Fruit fly (Drosophila melanogaster) whole organism, embryonic: ENCODE results near the gene CG13365.

Source experiments
- CG10543 ChIP-seq: fragments of 200-800 bp; sonication (Bioruptor generic); optimal IDR thresholded peaks from 3 replicates; lab custom pipeline; 2017; ENCODE audit warnings: missing biosample characterization, mild to moderate bottlenecking, missing genetic modification characterization, moderate library complexity
- CG11456 ChIP-seq: fragments of 200-800 bp; sonication (Bioruptor generic); IDR thresholded peaks from 3 replicates; pipeline ENCODE4 v1.3.6; 2022; ENCODE audit warnings: missing biosample characterization, missing genetic modification characterization
- CG13287 ChIP-seq: fragments of 200-800 bp; sonication (Bioruptor generic); IDR thresholded peaks from 2 replicates; pipeline ENCODE4 v1.3.6; 2022; ENCODE audit warnings: missing biosample characterization, missing genetic modification characterization; ENCODE audit not compliant: partially characterized antibody
- CG13624 ChIP-seq: fragments of 200-800 bp; sonication (Bioruptor generic); optimal IDR thresholded peaks from 2 replicates; lab custom pipeline; 2016; ENCODE audit warnings: missing biosample characterization, missing genetic modification characterization
- CG14710 ChIP-seq: fragments of 200-800 bp; sonication (Bioruptor generic); optimal IDR thresholded peaks from 3 replicates; lab custom pipeline; 2019; ENCODE audit warnings: missing biosample characterization, mild to moderate bottlenecking, missing genetic modification characterization, moderate library complexity
- CG14965 ChIP-seq: fragments of 200-800 bp; sonication (Bioruptor generic); optimal IDR thresholded peaks from 2 replicates; lab custom pipeline; 2016; ENCODE audit warnings: missing biosample characterization, missing genetic modification characterization, borderline replicate concordance
- CG15011 ChIP-seq: fragments of 200-800 bp; sonication (Bioruptor generic); optimal IDR thresholded peaks from 3 replicates; lab custom pipeline; 2018; ENCODE audit warnings: missing biosample characterization, mild to moderate bottlenecking, missing genetic modification characterization
- CG17186 ChIP-seq: fragments of 200-800 bp; sonication (Bioruptor generic); optimal IDR thresholded peaks from 3 replicates; lab custom pipeline; 2017; ENCODE audit warnings: missing biosample characterization, missing genetic modification reagents, missing genetic modification characterization
- CG17912 ChIP-seq: fragments of 200-800 bp; sonication (Bioruptor generic); optimal IDR thresholded peaks from 2 replicates; lab custom pipeline; 2018; ENCODE audit warnings: missing biosample characterization, mild to moderate bottlenecking, missing genetic modification characterization
- CG1792 ChIP-seq: fragments of 200-800 bp; sonication (Bioruptor generic); optimal IDR thresholded peaks from 2 replicates; lab custom pipeline; 2016; ENCODE audit warnings: missing biosample characterization, missing genetic modification characterization
- CG2116 ChIP-seq: fragments of 200-800 bp; sonication (Bioruptor generic); optimal IDR thresholded peaks from 3 replicates; lab custom pipeline; 2018; ENCODE audit warnings: missing biosample characterization, mild to moderate bottlenecking, missing genetic modification characterization
- CG30020 ChIP-seq: fragments of 200-800 bp; optimal IDR thresholded peaks from 2 replicates; lab custom pipeline; 2019; ENCODE audit warnings: missing biosample characterization, mild to moderate bottlenecking, missing genetic modification characterization, moderate library complexity
- CG34376 ChIP-seq: fragments of 200-800 bp; sonication (Bioruptor generic); optimal IDR thresholded peaks from 2 replicates; lab custom pipeline; 2018; ENCODE audit warnings: missing biosample characterization, mild to moderate bottlenecking, missing genetic modification characterization
- CG34422 ChIP-seq: fragments of 200-800 bp; sonication (Bioruptor generic); IDR thresholded peaks from 3 replicates; pipeline ENCODE4 v1.3.6; 2022; ENCODE audit warnings: missing biosample characterization, missing genetic modification characterization
- CG43689 ChIP-seq: fragments of 200-800 bp; sonication (Bioruptor generic); IDR thresholded peaks from 2 replicates; pipeline ENCODE4 v1.3.6; 2022; ENCODE audit warnings: missing biosample characterization, missing genetic modification characterization
- CG5180 ChIP-seq: fragments of 200-800 bp; sonication (Bioruptor generic); optimal IDR thresholded peaks from 3 replicates; lab custom pipeline; 2017; ENCODE audit warnings: missing biosample characterization, missing genetic modification characterization, mild to moderate bottlenecking, moderate library complexity, missing genetic modification reagents
- CG6654 ChIP-seq: fragments of 200-800 bp; sonication (Bioruptor generic); optimal IDR thresholded peaks from 2 replicates; lab custom pipeline; 2017; ENCODE audit warnings: missing biosample characterization, mild to moderate bottlenecking, missing genetic modification characterization
- CG6689 ChIP-seq: fragments of 200-800 bp; sonication (Bioruptor generic); IDR thresholded peaks from 2 replicates; pipeline ENCODE4 v1.3.6; 2022; ENCODE audit warnings: missing biosample characterization, missing genetic modification characterization
- CG6791 ChIP-seq: fragments of 200-800 bp; sonication (Bioruptor generic); IDR thresholded peaks from 3 replicates; pipeline ENCODE4 v1.3.6; 2022; ENCODE audit warnings: missing biosample characterization, missing genetic modification characterization; ENCODE audit not compliant: partially characterized antibody
- CG7745 ChIP-seq: fragments of 200-800 bp; sonication (Bioruptor generic); optimal IDR thresholded peaks from 2 replicates; lab custom pipeline; 2018; ENCODE audit warnings: missing biosample characterization, mild to moderate bottlenecking, missing genetic modification characterization, moderate library complexity
- CG7786 ChIP-seq: fragments of 200-800 bp; sonication (Bioruptor generic); optimal IDR thresholded peaks from 2 replicates; lab custom pipeline; 2016; ENCODE audit warnings: missing biosample characterization, missing genetic modification characterization
- CG7987 ChIP-seq: fragments of 200-800 bp; sonication (Bioruptor generic); optimal IDR thresholded peaks from 2 replicates; lab custom pipeline; 2018; ENCODE audit warnings: missing biosample characterization, mild to moderate bottlenecking, missing genetic modification characterization, moderate library complexity
- CG9817 ChIP-seq: fragments of 200-800 bp; sonication (Bioruptor generic); optimal IDR thresholded peaks from 2 replicates; lab custom pipeline; 2018; ENCODE audit warnings: missing biosample characterization, mild to moderate bottlenecking, missing genetic modification characterization, moderate library complexity
- Doc3 ChIP-seq: fragments of 200-800 bp; sonication (Bioruptor generic); IDR thresholded peaks from 3 replicates; pipeline ENCODE4 v1.3.6; 2022; ENCODE audit warnings: missing biosample characterization, missing genetic modification characterization; ENCODE audit not compliant: partially characterized antibody
- Fer1 ChIP-seq: fragments of 200-800 bp; sonication (Bioruptor generic); optimal IDR thresholded peaks from 2 replicates; lab custom pipeline; 2017; ENCODE audit warnings: missing biosample characterization, mild to moderate bottlenecking, missing genetic modification characterization
- Hr51 ChIP-seq, 2 experiments: fragments of 200-800 bp; sonication (Bioruptor generic); optimal IDR thresholded peaks; 2 replicates in 1 of 2; 3 replicates in 1 of 2; lab custom pipeline; 2016 to 2018; ENCODE audit warnings: missing biosample characterization in 2 of 2, missing genetic modification characterization in 2 of 2, mild to moderate bottlenecking in 1 of 2, moderate library complexity in 1 of 2
- MBD-R2 ChIP-seq: fragments of 200-800 bp; sonication (Bioruptor generic); IDR thresholded peaks from 2 replicates; pipeline ENCODE4 v1.3.6; 2022; ENCODE audit warnings: missing biosample characterization, missing genetic modification characterization
- MESR4 ChIP-seq: fragments of 200-800 bp; sonication (Bioruptor generic); optimal IDR thresholded peaks from 2 replicates; lab custom pipeline; 2018; ENCODE audit warnings: missing biosample characterization, mild to moderate bottlenecking, missing genetic modification characterization, moderate library complexity
- Rfx ChIP-seq: fragments of 200-800 bp; sonication (Bioruptor generic); IDR thresholded peaks from 2 replicates; pipeline ENCODE4 v1.3.6; 2022; ENCODE audit warnings: missing biosample characterization, missing genetic modification characterization
- Scr ChIP-seq: fragments of 200-800 bp; sonication (Bioruptor generic); IDR thresholded peaks from 2 replicates; pipeline ENCODE4 v1.3.6; 2022; ENCODE audit warnings: missing biosample characterization, missing genetic modification characterization; ENCODE audit not compliant: partially characterized antibody
- Sry-δ ChIP-seq: fragments of 200-800 bp; sonication (Bioruptor generic); optimal IDR thresholded peaks from 2 replicates; lab custom pipeline; 2016; ENCODE audit warnings: missing biosample characterization, missing genetic modification characterization
- YL-1 ChIP-seq: fragments of 200-800 bp; sonication (Bioruptor generic); optimal IDR thresholded peaks from 3 replicates; lab custom pipeline; 2017; ENCODE audit warnings: missing biosample characterization, mild to moderate bottlenecking, missing genetic modification characterization
- al ChIP-seq: fragments of 200-800 bp; sonication (Bioruptor generic); IDR thresholded peaks from 2 replicates; pipeline ENCODE4 v1.3.6; 2022; ENCODE audit warnings: missing biosample characterization, missing genetic modification characterization
- chif ChIP-seq, 2 experiments: fragments of 200-800 bp; sonication (Bioruptor generic); optimal IDR thresholded peaks; 3 replicates each; lab custom pipeline; 2016; ENCODE audit warnings: missing biosample characterization in 2 of 2, missing genetic modification characterization in 2 of 2
- danr ChIP-seq: fragments of 200-800 bp; sonication (Bioruptor generic); IDR thresholded peaks from 2 replicates; pipeline ENCODE4 v1.3.6; 2022; ENCODE audit warnings: missing biosample characterization, missing genetic modification characterization
- dimm ChIP-seq: fragments of 200-800 bp; sonication (Bioruptor generic); IDR thresholded peaks from 2 replicates; pipeline ENCODE4 v1.3.6; 2022; ENCODE audit warnings: missing biosample characterization, missing genetic modification characterization
- fu2 ChIP-seq: fragments of 200-800 bp; sonication (Bioruptor generic); optimal IDR thresholded peaks from 2 replicates; lab custom pipeline; 2016; ENCODE audit warnings: missing biosample characterization, missing genetic modification characterization
- gfzf ChIP-seq: fragments of 200-800 bp; sonication (Bioruptor generic); optimal IDR thresholded peaks from 2 replicates; lab custom pipeline; 2016; ENCODE audit warnings: missing biosample characterization, mild to moderate bottlenecking, missing genetic modification characterization, moderate library complexity
- grau ChIP-seq: fragments of 200-800 bp; optimal IDR thresholded peaks from 3 replicates; lab custom pipeline; 2019; ENCODE audit warnings: missing biosample characterization, mild to moderate bottlenecking, missing genetic modification characterization, moderate library complexity
- gro ChIP-seq: fragments of 200-800 bp; sonication (Bioruptor generic); optimal IDR thresholded peaks from 2 replicates; lab custom pipeline; 2016; ENCODE audit warnings: missing biosample characterization, missing genetic modification characterization
- hb ChIP-seq: fragments of 200-800 bp; sonication (Bioruptor generic); IDR thresholded peaks from 3 replicates; pipeline ENCODE4 v1.3.6; 2022; ENCODE audit warnings: missing biosample characterization, missing genetic modification characterization; ENCODE audit not compliant: partially characterized antibody
- lab ChIP-seq: fragments of 200-800 bp; sonication (Bioruptor generic); optimal IDR thresholded peaks from 3 replicates; lab custom pipeline; 2017; ENCODE audit warnings: missing biosample characterization, missing genetic modification characterization, mild to moderate bottlenecking, moderate library complexity, missing genetic modification reagents
- lola ChIP-seq, 3 experiments: fragments of >200 bp in 2 of 3; fragments of 200-800 bp in 1 of 3; sonication (Bioruptor generic) in 1 of 3; optimal IDR thresholded peaks; 2 replicates each; lab custom pipeline; 2017 to 2019; ENCODE audit warnings: missing biosample characterization in 3 of 3, missing genetic modification characterization in 3 of 3, mild to moderate bottlenecking in 1 of 3, moderate library complexity in 1 of 3
- nerfin-2 ChIP-seq: fragments of 200-800 bp; sonication (Bioruptor generic); IDR thresholded peaks from 2 replicates; pipeline ENCODE4 v1.3.6; 2022; ENCODE audit warnings: missing biosample characterization, missing genetic modification characterization; ENCODE audit not compliant: partially characterized antibody
- org-1 ChIP-seq: fragments of 200-800 bp; sonication (Bioruptor generic); optimal IDR thresholded peaks from 2 replicates; lab custom pipeline; 2017; ENCODE audit warnings: missing biosample characterization, missing genetic modification characterization
- rib ChIP-seq: fragments of 200-800 bp; sonication (Bioruptor generic); IDR thresholded peaks from 2 replicates; pipeline ENCODE4 v1.3.6; 2022; ENCODE audit warnings: missing biosample characterization, missing genetic modification characterization
- slp2 ChIP-seq: fragments of 200-800 bp; sonication (Bioruptor generic); optimal IDR thresholded peaks from 2 replicates; lab custom pipeline; 2016; ENCODE audit warnings: missing biosample characterization, missing genetic modification characterization
- stwl ChIP-seq: fragments of 200-800 bp; sonication (Bioruptor generic); optimal IDR thresholded peaks from 3 replicates; lab custom pipeline; 2018; ENCODE audit warnings: missing biosample characterization, mild to moderate bottlenecking, missing genetic modification characterization, moderate library complexity
- tll ChIP-seq, 2 experiments: fragments of 200-800 bp in 1 of 2; fragments of >200 bp in 1 of 2; sonication (Bioruptor generic) in 1 of 2; optimal IDR thresholded peaks; 2 replicates each; lab custom pipeline; 2017 to 2019; ENCODE audit warnings: missing biosample characterization in 2 of 2, missing genetic modification characterization in 2 of 2, mild to moderate bottlenecking in 1 of 2, moderate library complexity in 1 of 2
- z ChIP-seq: fragments of 200-800 bp; sonication (Bioruptor generic); IDR thresholded peaks from 3 replicates; pipeline ENCODE4 v1.3.6; 2022; ENCODE audit warnings: missing biosample characterization, missing genetic modification characterization

CG13365 gene

dm6 chrX:620102-620430 lies 949 bp downstream of the CG13365 start, which contains the start of gene spdi (continued):
- TF ChIP-seq Scr: peak; percentile 47
- TF ChIP-seq CG34422: no peak
- peak; percentile 28 for TF ChIP-seq CG34376 (GFP tag; lab: Kevin White, UChicago)
- TF ChIP-seq danr (GFP tag; lab: Robert Waterston, UW): no peak
- TF ChIP-seq CG2116 (GFP tag; lab: Kevin White, UChicago): peak; percentile 36
- no peak for TF ChIP-seq hb (GFP tag; lab: Robert Waterston, UW)
- TF ChIP-seq Hr51 (GFP tag; optimal IDR thresholded peaks at IDR 0.05; lab: Kevin White, UChicago): no peak
- TF ChIP-seq stwl (tag; lab: Kevin White, UChicago): peak; percentile 81
- no peak for TF ChIP-seq Rfx
- no peak for TF ChIP-seq CG6689 (GFP tag; lab: Robert Waterston, UW)
- TF ChIP-seq Fer1 (GFP tag; lab: Kevin White, UChicago): no peak
- no peak for TF ChIP-seq CG15011 (GFP tag; lab: Kevin White, UChicago)
- TF ChIP-seq org-1: no peak
- no peak for TF ChIP-seq CG1792 (GFP tag; lab: Kevin White, UChicago)
- no peak for TF ChIP-seq CG7786 (GFP tag; lab: Kevin White, UChicago)
- TF ChIP-seq CG7987: no peak
- TF ChIP-seq z (GFP tag; lab: Robert Waterston, UW): no peak
- no peak for TF ChIP-seq CG9817 (tag; lab: Kevin White, UChicago)
- TF ChIP-seq CG14710: peak; percentile 18
- no peak for TF ChIP-seq dimm
- TF ChIP-seq al: no peak
- TF ChIP-seq CG7745 (tag; lab: Kevin White, UChicago): no peak
- TF ChIP-seq Sry-δ (GFP tag; lab: Kevin White, UChicago): peak; percentile 89
- no peak for TF ChIP-seq CG14965 (GFP tag; lab: Kevin White, UChicago)
- no peak for TF ChIP-seq CG43689 (GFP tag; lab: Robert Waterston, UW)
- no peak for TF ChIP-seq rib (GFP tag; lab: Robert Waterston, UW)
- TF ChIP-seq gro (GFP tag; lab: Kevin White, UChicago): no peak
- TF ChIP-seq nerfin-2 (GFP tag; lab: Robert Waterston, UW): 0 out of 2 replicates have a peak, but pooled peaks have one; percentile 41
- TF ChIP-seq CG30020 (tag; lab: Kevin White, UChicago): peak; percentile 12
- TF ChIP-seq CG6654 (GFP tag; lab: Kevin White, UChicago): no peak
- peak; percentile 46 for TF ChIP-seq CG17186
- TF ChIP-seq gfzf: peak; percentile 86
- TF ChIP-seq CG11456: no peak
- TF ChIP-seq Doc3 (GFP tag; lab: Robert Waterston, UW): no peak
- TF ChIP-seq YL-1 (GFP tag; lab: Kevin White, UChicago): no peak
- no peak for TF ChIP-seq lab
- no peak for TF ChIP-seq slp2 (GFP tag; lab: Kevin White, UChicago)
- peak; percentile 51 for TF ChIP-seq MESR4 (GFP tag; lab: Kevin White, UChicago)
- TF ChIP-seq CG5180 (GFP tag; lab: Kevin White, UChicago): no peak
- TF ChIP-seq CG17912 (GFP tag; lab: Kevin White, UChicago): peak; percentile 26
- no peak for TF ChIP-seq lola (GFP tag; optimal IDR thresholded peaks at IDR 0.05; lab: Kevin White, UChicago)
- TF ChIP-seq CG10543 (GFP tag; lab: Kevin White, UChicago): no peak
- TF ChIP-seq MBD-R2: peak; percentile 54
- TF ChIP-seq chif (GFP tag; optimal IDR thresholded peaks at IDR 0.05; lab: Kevin White, UChicago): no peak
- TF ChIP-seq CG13624 (GFP tag; lab: Kevin White, UChicago): no peak
- TF ChIP-seq grau (tag; lab: Kevin White, UChicago): peak; percentile 4
- TF ChIP-seq CG13287 (GFP tag; lab: Robert Waterston, UW): peak; percentile 58; the same call in 1 of the 2 replicates
- no peak for TF ChIP-seq tll (GFP tag; optimal IDR thresholded peaks at IDR 0.05; lab: Kevin White, UChicago)
- no peak for TF ChIP-seq fu2 (GFP tag; lab: Kevin White, UChicago)
- peak; percentile 50; the same call in 1 of the 3 replicates for TF ChIP-seq CG6791 (GFP tag; lab: Robert Waterston, UW)
